Worm (Caenorhabditis elegans) whole organism, L2 larva: Measurements from ENCODE around the gene cln-3.1.

Experiments
- aly-2 ChIP-seq: fragments of 150-350 bp; optimal IDR thresholded peaks from 2 replicates; lab custom pipeline; 2014; ENCODE audit warnings: missing biosample characterization, missing genetic modification characterization
- blmp-1 ChIP-seq: sonication (generic microtip); optimal IDR thresholded peaks from 2 replicates; lab custom pipeline; 2017; ENCODE audit warnings: missing genetic modification characterization, mild to moderate bottlenecking, missing compliant biosample characterization, antibody characterized with exemption, moderate library complexity; ENCODE audit not compliant: insufficient read depth
- crh-2 ChIP-seq: sonication (generic microtip); optimal IDR thresholded peaks from 2 replicates; lab custom pipeline; 2017; ENCODE audit warnings: missing biosample characterization, missing genetic modification characterization
- lin-39 ChIP-seq: fragments of 150-350 bp; optimal IDR thresholded peaks from 2 replicates; lab custom pipeline; 2014; ENCODE audit warnings: missing biosample characterization, missing genetic modification reagents, missing genetic modification characterization
- ztf-1 ChIP-seq: fragments of 200-800 bp; sonication (Bioruptor generic); conservative IDR thresholded peaks from 2 replicates; pipeline ENCODE4 v1.3.6; 2022; ENCODE audit warnings: missing genetic modification characterization, missing compliant biosample characterization

Gene cln-3.1

DNA sequence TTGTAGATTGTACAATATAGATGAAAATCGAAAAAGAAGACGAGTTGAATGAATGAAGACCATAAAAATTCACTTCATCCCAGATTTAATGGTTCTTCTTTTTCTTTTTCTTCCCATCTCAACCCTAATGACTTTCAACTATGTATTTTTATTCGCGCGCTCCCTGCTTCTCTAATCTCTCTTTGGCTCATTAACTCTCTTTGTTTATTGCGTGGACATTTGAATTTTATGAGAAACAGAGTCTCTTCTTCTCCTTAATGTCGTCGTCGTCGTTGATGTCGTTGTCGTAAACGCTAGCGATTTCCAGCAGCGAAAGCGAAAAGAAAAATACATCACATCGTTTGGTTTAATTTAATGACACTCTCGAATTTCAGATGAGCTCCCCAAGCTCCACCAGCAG is 50.9 kb downstream of the cln-3.1 start:
- TF ChIP-seq blmp-1 (tag; lab: Kevin White, UChicago) = no peak
- TF ChIP-seq ztf-1 (GFP tag; lab: Robert Waterston, UW) = no peak
- no peak for TF ChIP-seq aly-2 (tag; lab: Kevin White, UChicago)
- no peak for TF ChIP-seq lin-39 (tag; lab: Kevin White, UChicago)
- TF ChIP-seq crh-2 = no peak
- TF ChIP-seq, all 48 proteins: peak for 0
